Worm (Caenorhabditis elegans) whole organism, mixed stage, embryonic: ENCODE results near the gene mls-2.

Source experiments
- M03D4.4 ChIP-seq: sonication (generic microtip); optimal IDR thresholded peaks from 2 replicates; lab custom pipeline; 2017; ENCODE audit warnings: mild to moderate bottlenecking, missing genetic modification characterization, missing compliant biosample characterization
- blmp-1 ChIP-seq: fragments of 150-350 bp; optimal IDR thresholded peaks from 2 replicates; lab custom pipeline; 2014; ENCODE audit warnings: missing biosample characterization, missing genetic modification characterization
- ceh-43 ChIP-seq: fragments of 200-800 bp; sonication (Bioruptor generic); optimal IDR thresholded peaks from 2 replicates; lab custom pipeline; 2018; ENCODE audit warnings: mild to moderate bottlenecking, missing genetic modification characterization, moderate library complexity, missing compliant biosample characterization
- ceh-83 ChIP-seq: fragments of 200-800 bp; sonication (Bioruptor generic); optimal IDR thresholded peaks from 2 replicates; lab custom pipeline; 2018; ENCODE audit warnings: mild to moderate bottlenecking, missing genetic modification characterization, missing compliant biosample characterization
- cnd-1 ChIP-seq: fragments of 200-800 bp; sonication (Bioruptor generic); optimal IDR thresholded peaks from 2 replicates; lab custom pipeline; 2018; ENCODE audit warnings: mild to moderate bottlenecking, missing genetic modification characterization, missing compliant biosample characterization
- drap-1 ChIP-seq: fragments of 200-800 bp; sonication (Bioruptor generic); optimal IDR thresholded peaks from 3 replicates; lab custom pipeline; 2018; ENCODE audit warnings: mild to moderate bottlenecking, missing genetic modification characterization, missing compliant biosample characterization
- elt-1 ChIP-seq: sonication (generic microtip); optimal IDR thresholded peaks from 2 replicates; lab custom pipeline; 2017; ENCODE audit warnings: missing genetic modification characterization, mild to moderate bottlenecking, missing compliant biosample characterization, antibody characterized with exemption, moderate library complexity, borderline replicate concordance; ENCODE audit not compliant: insufficient read depth
- elt-3 ChIP-seq: fragments of 150-350 bp; optimal IDR thresholded peaks from 2 replicates; lab custom pipeline; 2014; ENCODE audit warnings: missing biosample characterization, missing genetic modification characterization
- flh-1 ChIP-seq: fragments of 200-800 bp; sonication (Bioruptor generic); optimal IDR thresholded peaks from 2 replicates; lab custom pipeline; 2018; ENCODE audit warnings: mild to moderate bottlenecking, missing genetic modification characterization, moderate library complexity, missing compliant biosample characterization
- ham-2 ChIP-seq: fragments of 200-800 bp; sonication (Bioruptor generic); optimal IDR thresholded peaks from 2 replicates; lab custom pipeline; 2018; ENCODE audit warnings: mild to moderate bottlenecking, missing genetic modification characterization, missing compliant biosample characterization
- hlh-1 ChIP-seq: fragments of 150-350 bp; optimal IDR thresholded peaks from 2 replicates; lab custom pipeline; 2014; ENCODE audit warnings: missing biosample characterization, missing genetic modification reagents, missing genetic modification characterization
- lin-13 ChIP-seq: fragments of 150-350 bp; optimal IDR thresholded peaks from 2 replicates; lab custom pipeline; 2014; ENCODE audit warnings: missing biosample characterization, missing genetic modification characterization
- lin-32 ChIP-seq: fragments of 200-800 bp; sonication (Bioruptor generic); optimal IDR thresholded peaks from 2 replicates; lab custom pipeline; 2018; ENCODE audit warnings: mild to moderate bottlenecking, missing genetic modification characterization, missing compliant biosample characterization
- lsy-2 ChIP-seq: fragments of 150-350 bp; optimal IDR thresholded peaks from 2 replicates; lab custom pipeline; 2014; ENCODE audit warnings: missing biosample characterization, missing genetic modification characterization
- mls-2 ChIP-seq: sonication (generic microtip); optimal IDR thresholded peaks from 2 replicates; lab custom pipeline; 2016; ENCODE audit warnings: mild to moderate bottlenecking, missing genetic modification characterization, moderate library complexity, missing compliant biosample characterization
- nhr-12 ChIP-seq: fragments of 150-350 bp; optimal IDR thresholded peaks from 2 replicates; lab custom pipeline; 2014; ENCODE audit warnings: missing biosample characterization, missing genetic modification characterization
- nhr-2 ChIP-seq: fragments of 150-350 bp; optimal IDR thresholded peaks from 2 replicates; lab custom pipeline; 2014; ENCODE audit warnings: missing biosample characterization, missing genetic modification characterization
- nhr-237 ChIP-seq: fragments of 150-350 bp; optimal IDR thresholded peaks from 2 replicates; lab custom pipeline; 2014; ENCODE audit warnings: missing biosample characterization, missing genetic modification characterization
- nhr-28 ChIP-seq: fragments of 150-350 bp; optimal IDR thresholded peaks from 2 replicates; lab custom pipeline; 2014; ENCODE audit warnings: missing biosample characterization, missing genetic modification characterization
- pha-4 ChIP-seq: fragments of 150-350 bp; optimal IDR thresholded peaks from 2 replicates; lab custom pipeline; 2018; ENCODE audit warnings: missing biosample characterization, missing genetic modification reagents, missing genetic modification characterization
- snpc-4 ChIP-seq: fragments of 150-350 bp; optimal IDR thresholded peaks from 2 replicates; lab custom pipeline; 2014; ENCODE audit warnings: missing biosample characterization, missing genetic modification characterization
- sptf-1 ChIP-seq: sonication (generic microtip); optimal IDR thresholded peaks from 2 replicates; lab custom pipeline; 2017; ENCODE audit warnings: mild to moderate bottlenecking, missing genetic modification characterization, moderate library complexity, missing compliant biosample characterization
- tbx-8 ChIP-seq: fragments of 200-800 bp; sonication (Bioruptor generic); optimal IDR thresholded peaks from 2 replicates; lab custom pipeline; 2018; ENCODE audit warnings: mild to moderate bottlenecking, missing genetic modification characterization, moderate library complexity, missing compliant biosample characterization
- unc-120 ChIP-seq: sonication (generic microtip); optimal IDR thresholded peaks from 2 replicates; lab custom pipeline; 2017; ENCODE audit warnings: missing genetic modification characterization, missing compliant biosample characterization; ENCODE audit not compliant: poor library complexity, severe bottlenecking
- unc-39 ChIP-seq: fragments of 150-350 bp; optimal IDR thresholded peaks from 2 replicates; lab custom pipeline; 2014; ENCODE audit warnings: missing biosample characterization, missing genetic modification characterization
- unc-62 ChIP-seq: fragments of 150-350 bp; optimal IDR thresholded peaks from 2 replicates; lab custom pipeline; 2014; ENCODE audit warnings: missing biosample characterization, missing genetic modification reagents, missing genetic modification characterization
- zip-8 ChIP-seq: fragments of 150-350 bp; optimal IDR thresholded peaks from 2 replicates; lab custom pipeline; 2014; ENCODE audit warnings: missing biosample characterization, missing genetic modification characterization
- ztf-11 ChIP-seq: fragments of 150-350 bp; optimal IDR thresholded peaks from 2 replicates; lab custom pipeline; 2014; ENCODE audit warnings: missing biosample characterization, missing genetic modification characterization

mls-2 gene

DNA sequence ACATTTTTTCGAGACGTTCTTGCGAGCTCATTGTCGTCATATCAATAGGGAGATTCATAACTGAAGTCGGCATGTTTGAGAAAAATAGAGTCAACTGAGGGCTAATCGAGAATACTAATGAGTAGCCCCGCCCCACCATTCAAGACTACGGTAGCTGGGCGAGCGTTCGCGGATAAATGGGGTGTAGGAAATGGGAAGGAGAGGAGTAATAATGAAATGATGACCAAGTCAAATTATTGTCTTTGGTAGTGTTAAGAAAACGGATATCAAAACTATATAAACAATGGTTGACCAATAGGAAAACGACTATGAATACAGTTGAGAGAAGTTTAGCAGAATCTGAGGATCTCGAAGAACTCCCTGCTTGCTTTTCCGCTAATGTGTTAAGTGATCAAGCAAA, at the start of gene mls-2:
mls-2 (minus strand) TSS at position 101 of the 400 bp plus-strand sequence.
- TF ChIP-seq mls-2 (peak; percentile 66), unc-62 (no peak)

DNA sequence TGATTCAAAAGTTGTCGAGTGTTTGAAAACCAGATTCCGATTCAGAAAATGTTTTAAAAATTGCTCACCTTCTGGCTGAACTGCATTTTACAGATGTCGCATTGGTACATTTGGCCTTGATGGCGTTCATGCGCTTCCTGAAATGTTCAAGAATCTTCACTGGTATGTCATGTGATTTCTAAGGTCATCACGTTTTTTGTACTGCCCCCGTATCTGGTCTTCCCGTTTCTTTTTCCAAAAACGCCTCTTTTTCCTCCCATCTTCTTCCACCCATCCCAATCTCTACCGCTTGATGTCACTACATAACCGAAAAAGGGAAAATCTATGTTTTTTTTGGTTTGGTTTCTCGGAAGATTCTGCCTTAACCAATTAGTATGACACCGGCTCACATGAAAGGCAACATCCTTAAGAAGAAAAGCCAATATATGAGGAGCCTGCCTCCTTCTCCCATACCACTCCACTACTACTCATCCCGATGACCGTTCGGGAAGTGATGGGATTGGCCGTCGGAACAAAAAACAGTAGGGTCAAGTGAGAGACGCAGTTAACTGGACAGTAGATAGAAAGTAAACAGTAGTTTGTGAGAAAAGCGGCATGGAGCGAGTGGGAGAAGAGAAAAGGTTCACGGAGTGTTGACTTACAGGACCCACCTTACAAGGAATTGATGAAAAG, 48.4 kb upstream of the mls-2 start:
- TF ChIP-seq pha-4 (tag; lab: Kevin White, UChicago), result peak; percentile 23
- peak; percentile 62 for TF ChIP-seq nhr-2
- TF ChIP-seq mls-2, result no peak
- TF ChIP-seq nhr-28, result no peak
- TF ChIP-seq, all 35 proteins: peak for 2

DNA sequence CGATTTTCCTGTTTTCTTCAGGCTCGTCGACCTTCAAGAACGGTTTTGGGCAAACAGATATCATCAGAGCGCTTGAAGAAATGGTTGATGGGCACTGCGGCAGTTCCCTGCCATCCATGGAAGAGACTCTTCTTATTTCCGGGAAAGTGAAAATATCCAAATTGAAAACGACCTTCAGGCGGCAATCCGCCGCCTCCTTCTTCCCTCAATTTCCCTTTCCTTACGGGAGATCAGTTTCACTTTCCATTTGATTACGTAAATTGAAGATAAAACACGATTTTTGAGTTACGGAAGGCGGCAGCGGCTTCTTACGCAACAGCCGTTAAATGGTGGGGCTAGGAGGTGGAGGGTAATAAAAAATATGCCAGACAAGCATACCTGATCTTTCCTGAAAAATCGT, 47.7 kb upstream of the mls-2 start:
- TF ChIP-seq nhr-237 (tag; lab: Kevin White, UChicago), result no peak
- peak; percentile 24 for TF ChIP-seq unc-62
- TF ChIP-seq ham-2 (GFP tag; lab: Kevin White, UChicago), result peak; percentile 89
- no peak for TF ChIP-seq ceh-83 (GFP tag; lab: Kevin White, UChicago)
- TF ChIP-seq elt-1, result peak; percentile 44
- peak; percentile 97 for TF ChIP-seq blmp-1 (tag; lab: Kevin White, UChicago)
- no peak for TF ChIP-seq zip-8 (tag; lab: Kevin White, UChicago)
- TF ChIP-seq elt-3 (tag; lab: Kevin White, UChicago), result peak; percentile 74
- TF ChIP-seq, all 35 proteins: peak for 5

DNA sequence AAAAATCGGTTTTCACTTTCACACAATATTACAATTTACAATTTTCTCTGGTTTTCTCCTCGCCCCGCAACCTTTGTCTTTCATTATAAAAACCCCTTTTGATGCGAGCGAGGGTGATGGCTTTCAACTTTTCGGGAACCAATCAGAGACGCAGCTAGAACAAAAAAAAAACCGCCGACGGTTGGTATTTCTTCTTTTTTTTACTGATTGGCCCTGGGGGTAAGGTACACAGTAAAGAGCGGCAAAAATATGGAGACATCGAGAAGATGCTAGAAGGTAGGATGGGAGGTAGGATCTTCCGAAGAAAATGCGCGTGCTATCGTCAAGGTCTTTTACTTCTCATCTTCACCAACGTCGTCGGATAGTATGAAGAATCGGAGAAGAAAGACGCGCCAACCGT, 47.3 kb upstream of the mls-2 start:
- TF ChIP-seq ceh-83 (GFP tag; lab: Kevin White, UChicago), result no peak
- no peak for TF ChIP-seq snpc-4
- no peak for TF ChIP-seq nhr-28
- no peak for TF ChIP-seq flh-1
- no peak for TF ChIP-seq ceh-43
- no peak for TF ChIP-seq elt-1
- no peak for TF ChIP-seq unc-120 (tag; lab: Kevin White, UChicago)
- no peak for TF ChIP-seq lin-13
- no peak for TF ChIP-seq unc-39 (tag; lab: Kevin White, UChicago)
- TF ChIP-seq blmp-1 (tag; lab: Kevin White, UChicago), result no peak
- TF ChIP-seq, all 35 proteins: peak for 0

DNA sequence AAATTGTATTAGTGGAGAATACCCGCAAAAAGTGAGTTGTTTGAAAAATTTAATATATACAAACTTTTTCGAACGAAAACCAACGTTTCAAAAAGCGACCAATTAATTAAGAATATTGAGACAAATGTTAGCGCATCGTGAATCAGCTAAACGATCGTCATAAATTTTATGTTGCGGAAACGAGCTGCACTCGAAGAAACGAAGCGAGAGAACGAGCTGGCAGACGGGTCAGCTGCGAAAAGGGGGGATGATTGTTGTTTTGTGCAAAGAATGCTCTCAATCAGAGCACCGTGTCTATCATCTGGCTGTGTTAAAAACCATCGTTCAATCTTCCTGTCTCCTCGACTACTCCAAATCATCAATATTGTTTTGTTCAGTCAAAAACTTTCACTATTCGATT, 42.5 kb upstream of the mls-2 start:
- peak; percentile 40 for TF ChIP-seq unc-62
- TF ChIP-seq hlh-1 (tag; lab: Kevin White, UChicago), result peak; percentile 68
- TF ChIP-seq drap-1, result no peak

DNA sequence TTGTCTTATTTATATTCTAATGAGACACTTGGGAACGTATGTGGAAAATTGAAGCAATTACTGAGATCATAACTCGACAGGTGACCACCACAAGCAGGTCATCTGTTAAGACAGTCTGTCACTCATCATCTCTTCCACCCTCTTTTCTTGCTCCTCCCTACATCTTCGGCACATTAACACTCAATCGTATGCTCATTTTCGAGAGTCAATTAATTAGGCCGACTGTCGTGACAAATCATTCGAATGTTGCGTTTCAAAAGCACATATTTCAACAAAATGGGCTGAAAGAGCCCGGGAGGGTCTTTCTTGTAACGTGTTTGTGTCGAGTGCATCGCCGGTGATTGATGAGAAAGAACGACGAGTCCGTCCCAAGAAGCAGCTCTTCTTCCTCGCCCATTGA, 40.8 kb upstream of the mls-2 start:
- no peak for TF ChIP-seq sptf-1
- peak; percentile 83 for TF ChIP-seq hlh-1 (tag; lab: Kevin White, UChicago)
- TF ChIP-seq nhr-237 (tag; lab: Kevin White, UChicago), result no peak
- no peak for TF ChIP-seq drap-1
- no peak for TF ChIP-seq lsy-2 (tag; lab: Kevin White, UChicago)
- peak; percentile 88 for TF ChIP-seq unc-62
- no peak for TF ChIP-seq ztf-11 (tag; lab: Kevin White, UChicago)
- no peak for TF ChIP-seq blmp-1 (tag; lab: Kevin White, UChicago)
- peak; percentile 49 for TF ChIP-seq nhr-2
- no peak for TF ChIP-seq snpc-4
- TF ChIP-seq lin-32, result no peak
- TF ChIP-seq pha-4 (tag; lab: Kevin White, UChicago), result no peak
- no peak for TF ChIP-seq M03D4.4 (tag; lab: Kevin White, UChicago)
- no peak for TF ChIP-seq cnd-1

DNA sequence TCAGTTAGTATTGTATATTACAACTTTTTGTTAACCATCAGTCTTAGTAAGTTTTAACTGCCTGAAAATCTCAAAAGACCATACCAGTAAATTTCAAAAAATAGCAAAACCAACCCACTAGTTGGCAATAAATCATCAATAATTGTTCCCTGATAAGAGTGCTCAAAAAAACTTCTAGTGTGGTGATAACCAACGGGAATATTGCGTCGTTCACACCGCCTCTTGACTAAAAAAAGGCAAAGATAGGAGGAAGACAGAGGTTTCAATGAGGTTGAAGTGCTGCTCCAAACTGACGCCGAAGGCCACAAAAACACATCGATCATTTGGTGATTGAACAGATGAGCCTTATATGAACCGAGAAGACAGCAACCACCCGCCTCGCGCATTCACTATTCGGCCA, 39.5 kb upstream of the mls-2 start:
- TF ChIP-seq tbx-8 (GFP tag; lab: Kevin White, UChicago), result no peak
- TF ChIP-seq unc-39 (tag; lab: Kevin White, UChicago), result no peak
- no peak for TF ChIP-seq flh-1
- no peak for TF ChIP-seq ceh-83 (GFP tag; lab: Kevin White, UChicago)
- TF ChIP-seq hlh-1 (tag; lab: Kevin White, UChicago), result no peak
- TF ChIP-seq sptf-1, result no peak
- TF ChIP-seq lin-13, result no peak
- no peak for TF ChIP-seq nhr-12
